Worm (Caenorhabditis elegans) whole organism, young adult: ENCODE results near the gene aakg-3.

Source experiments
- B0019.2 ChIP-seq: fragments of 200-800 bp; sonication (Bioruptor generic); conservative IDR thresholded peaks from 2 replicates; pipeline ENCODE4 v1.3.6; 2022; ENCODE audit warnings: missing genetic modification reagents, missing genetic modification characterization, missing compliant biosample characterization
- B0336.3 ChIP-seq: fragments of 200-800 bp; sonication (Bioruptor generic); IDR thresholded peaks from 2 replicates; pipeline ENCODE4 v1.3.6; 2022; ENCODE audit warnings: missing genetic modification characterization, missing compliant biosample characterization
- D2030.7 ChIP-seq: fragments of 200-800 bp; sonication (Bioruptor generic); IDR thresholded peaks from 2 replicates; pipeline ENCODE4 v1.3.6; 2022; ENCODE audit warnings: missing genetic modification reagents, missing genetic modification characterization, missing compliant biosample characterization
- F33H1.4 ChIP-seq: fragments of 200-800 bp; sonication (Bioruptor generic); IDR thresholded peaks from 2 replicates; pipeline ENCODE4 v1.3.6; 2022; ENCODE audit warnings: missing genetic modification reagents, missing genetic modification characterization, missing compliant biosample characterization
- F39B2.1 ChIP-seq: fragments of 200-800 bp; sonication (Bioruptor generic); IDR thresholded peaks from 2 replicates; pipeline ENCODE4 v1.3.6; 2022; ENCODE audit warnings: missing genetic modification reagents, missing genetic modification characterization, missing compliant biosample characterization
- F52B5.7 ChIP-seq: sonication (generic microtip); optimal IDR thresholded peaks from 2 replicates; lab custom pipeline; 2016; ENCODE audit warnings: mild to moderate bottlenecking, missing genetic modification characterization, missing compliant biosample characterization
- Y53F4B.3 ChIP-seq: fragments of 200-800 bp; sonication (Bioruptor generic); IDR thresholded peaks from 2 replicates; pipeline ENCODE4 v1.3.6; 2022; ENCODE audit warnings: missing genetic modification reagents, missing genetic modification characterization, missing compliant biosample characterization
- Y79H2A.3 ChIP-seq: fragments of 200-800 bp; sonication (Bioruptor generic); conservative IDR thresholded peaks from 2 replicates; pipeline ENCODE4 v1.3.6; 2022; ENCODE audit warnings: missing genetic modification reagents, missing genetic modification characterization, missing compliant biosample characterization
- ZK185.1 ChIP-seq: sonication (generic microtip); optimal IDR thresholded peaks from 2 replicates; lab custom pipeline; 2016; ENCODE audit warnings: mild to moderate bottlenecking, missing genetic modification characterization, missing compliant biosample characterization; ENCODE audit not compliant: poor library complexity, severe bottlenecking
- athp-1 ChIP-seq: sonication (generic microtip); optimal IDR thresholded peaks from 2 replicates; lab custom pipeline; 2017; ENCODE audit warnings: mild to moderate bottlenecking, missing genetic modification characterization, missing compliant biosample characterization
- attf-6 ChIP-seq: fragments of 200-800 bp; sonication (Bioruptor generic); IDR thresholded peaks from 2 replicates; pipeline ENCODE4 v1.3.6; 2022; ENCODE audit warnings: missing genetic modification reagents, missing genetic modification characterization, missing compliant biosample characterization
- bed-1 ChIP-seq: fragments of 200-800 bp; sonication (Bioruptor generic); IDR thresholded peaks from 2 replicates; pipeline ENCODE4 v1.3.6; 2022; ENCODE audit warnings: missing genetic modification reagents, missing genetic modification characterization, missing compliant biosample characterization
- ceh-100 ChIP-seq: fragments of 200-800 bp; sonication (Bioruptor generic); IDR thresholded peaks from 2 replicates; pipeline ENCODE4 v1.3.6; 2022; ENCODE audit warnings: missing genetic modification reagents, missing genetic modification characterization, missing compliant biosample characterization
- chd-7 ChIP-seq: sonication (generic microtip); optimal IDR thresholded peaks from 2 replicates; lab custom pipeline; 2016; ENCODE audit warnings: mild to moderate bottlenecking, missing genetic modification characterization, moderate library complexity, missing compliant biosample characterization
- die-1 ChIP-seq: sonication (generic microtip); optimal IDR thresholded peaks from 2 replicates; lab custom pipeline; 2016; ENCODE audit warnings: missing genotype, mild to moderate bottlenecking, missing genetic modification characterization, missing compliant biosample characterization
- dpl-1 ChIP-seq: fragments of 150-350 bp; optimal IDR thresholded peaks from 2 replicates; lab custom pipeline; 2014; ENCODE audit warnings: missing biosample characterization, missing genetic modification reagents, missing genetic modification characterization
- egl-18 ChIP-seq: fragments of 200-800 bp; sonication (Bioruptor generic); IDR thresholded peaks from 2 replicates; pipeline ENCODE4 v1.3.6; 2022; ENCODE audit warnings: missing genetic modification reagents, missing genetic modification characterization, missing compliant biosample characterization
- ets-4 ChIP-seq: fragments of 200-800 bp; sonication (Bioruptor generic); optimal IDR thresholded peaks from 2 replicates; lab custom pipeline; 2018; ENCODE audit warnings: mild to moderate bottlenecking, missing genetic modification characterization, missing compliant biosample characterization
- hlh-12 ChIP-seq: sonication (generic microtip); optimal IDR thresholded peaks from 2 replicates; lab custom pipeline; 2016; ENCODE audit warnings: missing genetic modification characterization, missing compliant biosample characterization
- hmg-20 ChIP-seq: fragments of 200-800 bp; sonication (Bioruptor generic); IDR thresholded peaks from 2 replicates; pipeline ENCODE4 v1.3.6; 2022; ENCODE audit warnings: missing genetic modification reagents, missing genetic modification characterization, missing compliant biosample characterization
- hrde-1 ChIP-seq: sonication (generic microtip); optimal IDR thresholded peaks from 2 replicates; lab custom pipeline; 2016; ENCODE audit warnings: missing genetic modification characterization, mild to moderate bottlenecking, missing compliant biosample characterization, moderate library complexity, missing genotype, missing genetic modification reagents, borderline replicate concordance
- let-607 ChIP-seq, 2 experiments: fragments of 200-800 bp in 1 of 2; sonication (Bioruptor generic) in 1 of 2; sonication (generic microtip) in 1 of 2; optimal IDR thresholded peaks; 2 replicates each; lab custom pipeline; 2016 to 2018; ENCODE audit warnings: mild to moderate bottlenecking in 2 of 2, missing compliant biosample characterization in 2 of 2, missing genetic modification characterization in 2 of 2, moderate library complexity in 2 of 2, missing genotype in 1 of 2
- lin-54 ChIP-seq: fragments of 200-800 bp; sonication (Bioruptor generic); optimal IDR thresholded peaks from 2 replicates; lab custom pipeline; 2018; ENCODE audit warnings: mild to moderate bottlenecking, missing genetic modification characterization, missing compliant biosample characterization
- madf-10 ChIP-seq: sonication (generic microtip); optimal IDR thresholded peaks from 2 replicates; lab custom pipeline; 2016; ENCODE audit warnings: mild to moderate bottlenecking, missing genetic modification characterization, missing compliant biosample characterization
- madf-3 ChIP-seq: fragments of 200-800 bp; sonication (Bioruptor generic); IDR thresholded peaks from 2 replicates; pipeline ENCODE4 v1.3.6; 2022; ENCODE audit warnings: missing genetic modification reagents, missing genetic modification characterization, missing compliant biosample characterization
- madf-6 ChIP-seq: fragments of 200-800 bp; sonication (Bioruptor generic); IDR thresholded peaks from 2 replicates; pipeline ENCODE4 v1.3.6; 2022; ENCODE audit warnings: missing genetic modification reagents, missing genetic modification characterization, missing compliant biosample characterization
- mel-28 ChIP-seq: sonication (generic microtip); optimal IDR thresholded peaks from 2 replicates; lab custom pipeline; 2016; ENCODE audit warnings: borderline replicate concordance, mild to moderate bottlenecking, missing genetic modification characterization, missing compliant biosample characterization
- mes-4 ChIP-seq: sonication (generic microtip); optimal IDR thresholded peaks from 2 replicates; lab custom pipeline; 2016; ENCODE audit warnings: missing genotype, missing genetic modification characterization, missing compliant biosample characterization
- nfya-1 ChIP-seq: sonication (generic microtip); optimal IDR thresholded peaks from 2 replicates; lab custom pipeline; 2017; ENCODE audit warnings: antibody characterized with exemption, missing compliant biosample characterization, missing genetic modification characterization, borderline replicate concordance; ENCODE audit not compliant: insufficient read depth
- nfya-2 ChIP-seq: fragments of 200-800 bp; sonication (Bioruptor generic); IDR thresholded peaks from 2 replicates; pipeline ENCODE4 v1.3.6; 2022; ENCODE audit warnings: missing genetic modification reagents, missing genetic modification characterization, missing compliant biosample characterization
- nhr-120 ChIP-seq: fragments of 200-800 bp; sonication (Bioruptor generic); IDR thresholded peaks from 2 replicates; pipeline ENCODE4 v1.3.6; 2022; ENCODE audit warnings: missing genetic modification characterization, missing compliant biosample characterization
- nhr-179 ChIP-seq: sonication (generic microtip); optimal IDR thresholded peaks from 2 replicates; lab custom pipeline; 2016; ENCODE audit warnings: mild to moderate bottlenecking, missing genetic modification characterization, missing compliant biosample characterization
- nhr-27 ChIP-seq: fragments of 200-800 bp; sonication (Bioruptor generic); optimal IDR thresholded peaks from 2 replicates; lab custom pipeline; 2018; ENCODE audit warnings: mild to moderate bottlenecking, missing genetic modification characterization, moderate library complexity, missing compliant biosample characterization
- nhr-80 ChIP-seq: sonication (generic microtip); optimal IDR thresholded peaks from 2 replicates; lab custom pipeline; 2016; ENCODE audit warnings: missing genetic modification characterization, missing compliant biosample characterization
- nhr-90 ChIP-seq: sonication (generic microtip); optimal IDR thresholded peaks from 2 replicates; lab custom pipeline; 2016; ENCODE audit warnings: missing genotype, mild to moderate bottlenecking, missing genetic modification characterization, missing compliant biosample characterization
- pha-4 ChIP-seq: fragments of 150-350 bp; sonication (generic microtip); optimal IDR thresholded peaks from 2 replicates; lab custom pipeline; 2014; ENCODE audit warnings: missing biosample characterization, missing genetic modification reagents, missing genetic modification characterization
- rcor-1 ChIP-seq: fragments of 200-800 bp; sonication (Bioruptor generic); IDR thresholded peaks from 2 replicates; pipeline ENCODE4 v1.3.6; 2022; ENCODE audit warnings: missing genetic modification reagents, missing genetic modification characterization, missing compliant biosample characterization
- sdz-38 ChIP-seq: sonication (generic microtip); optimal IDR thresholded peaks from 2 replicates; lab custom pipeline; 2016; ENCODE audit warnings: missing genotype, missing genetic modification characterization, missing compliant biosample characterization
- snpc-1.3 ChIP-seq: sonication (generic microtip); optimal IDR thresholded peaks from 2 replicates; lab custom pipeline; 2017; ENCODE audit warnings: missing genetic modification characterization, mild to moderate bottlenecking, missing compliant biosample characterization, antibody characterized with exemption, moderate library complexity, missing genotype, missing genetic modification reagents; ENCODE audit not compliant: insufficient read depth
- snpc-3.4 ChIP-seq: sonication (generic microtip); optimal IDR thresholded peaks from 2 replicates; lab custom pipeline; 2017; ENCODE audit warnings: missing genetic modification characterization, mild to moderate bottlenecking, missing compliant biosample characterization, antibody characterized with exemption, moderate library complexity, missing genotype, missing genetic modification reagents
- tbp1 ChIP-seq: fragments of 200-800 bp; sonication (Bioruptor generic); optimal IDR thresholded peaks from 2 replicates; lab custom pipeline; 2018; ENCODE audit warnings: mild to moderate bottlenecking, missing genetic modification characterization, missing compliant biosample characterization
- tbx-9 ChIP-seq: sonication (generic microtip); optimal IDR thresholded peaks from 2 replicates; lab custom pipeline; 2016; ENCODE audit warnings: borderline replicate concordance, missing genetic modification characterization, inconsistent platforms, missing compliant biosample characterization
- tlf-1 ChIP-seq: fragments of 200-800 bp; sonication (Bioruptor generic); optimal IDR thresholded peaks from 2 replicates; lab custom pipeline; 2018; ENCODE audit warnings: mild to moderate bottlenecking, missing genetic modification characterization, missing compliant biosample characterization
- unc-130 ChIP-seq: sonication (generic microtip); optimal IDR thresholded peaks from 2 replicates; lab custom pipeline; 2016; ENCODE audit warnings: missing genetic modification reagents, missing genetic modification characterization, missing compliant biosample characterization
- ztf-18 ChIP-seq: sonication (generic microtip); optimal IDR thresholded peaks from 2 replicates; lab custom pipeline; 2016; ENCODE audit warnings: missing genotype, mild to moderate bottlenecking, missing genetic modification characterization, missing compliant biosample characterization
- ztf-6 ChIP-seq: fragments of 200-800 bp; sonication (Bioruptor generic); IDR thresholded peaks from 2 replicates; pipeline ENCODE4 v1.3.6; 2022; ENCODE audit warnings: missing genetic modification reagents, missing genetic modification characterization, missing compliant biosample characterization

Gene aakg-3

ce11 chrX:2976148-2976547 is at the start of gene aakg-3:
Gene aakg-3, plus strand, starts transcription at chrX:2976448.
- no peak for TF ChIP-seq mel-28 (tag; lab: Kevin White, UChicago)
- no peak for TF ChIP-seq tbx-9
- TF ChIP-seq die-1 (tag; lab: Kevin White, UChicago) = no peak
- no peak for TF ChIP-seq nhr-179 (tag; lab: Kevin White, UChicago)
- no peak for TF ChIP-seq let-607 (tag; optimal IDR thresholded peaks at IDR 0.05; lab: Kevin White, UChicago)
- TF ChIP-seq bed-1 (GFP tag; lab: Robert Waterston, UW) = no peak
- no peak for TF ChIP-seq chd-7 (tag; lab: Kevin White, UChicago)
- no peak for TF ChIP-seq D2030.7 (GFP tag; lab: Robert Waterston, UW)
- no peak for TF ChIP-seq F39B2.1 (GFP tag; lab: Robert Waterston, UW)
- no peak for TF ChIP-seq athp-1 (tag; lab: Kevin White, UChicago)
- TF ChIP-seq ets-4 (GFP tag; lab: Kevin White, UChicago) = no peak
- TF ChIP-seq snpc-1.3 (tag; lab: Kevin White, UChicago) = no peak
- no peak for TF ChIP-seq Y53F4B.3
- no peak for TF ChIP-seq nhr-90 (tag; lab: Kevin White, UChicago)
- TF ChIP-seq lin-54 = no peak
- TF ChIP-seq egl-18 (GFP tag; lab: Robert Waterston, UW) = no peak
- TF ChIP-seq ztf-6 (GFP tag; lab: Robert Waterston, UW) = no peak
- TF ChIP-seq dpl-1 (GFP tag; lab: Kevin White, UChicago) = no peak
- TF ChIP-seq Y79H2A.3 = no peak

DNA sequence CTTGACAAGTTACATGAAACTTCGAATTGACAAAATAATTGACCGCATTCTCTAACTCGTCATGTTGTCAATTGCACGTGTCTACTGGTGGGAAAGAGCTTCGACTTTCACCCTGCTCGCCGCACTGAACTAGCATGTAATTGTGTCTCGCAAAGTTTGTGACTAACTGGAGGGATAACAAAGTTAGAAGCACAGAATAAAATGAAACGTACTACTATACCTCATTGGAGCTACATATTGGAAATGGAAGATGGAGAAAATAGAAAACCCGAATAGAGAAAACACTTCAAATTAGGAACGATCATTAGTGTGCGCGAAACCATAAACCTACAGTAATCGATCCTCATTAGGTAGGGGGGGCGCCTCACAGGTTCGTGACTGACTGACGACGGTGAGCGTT is 48.7 kb upstream of the aakg-3 start:
- TF ChIP-seq unc-130 (GFP tag; lab: Kevin White, UChicago) (no peak), mes-4 (no peak), dpl-1 (GFP tag; lab: Kevin White, UChicago) (no peak), F52B5.7 (no peak), nfya-2 (GFP tag; lab: Robert Waterston, UW) (no peak), B0336.3 (no peak), Y53F4B.3 (no peak), nfya-1 (tag; lab: Kevin White, UChicago) (no peak), nhr-27 (tag; lab: Kevin White, UChicago) (no peak), B0019.2 (no peak), D2030.7 (GFP tag; lab: Robert Waterston, UW) (no peak), ZK185.1 (tag; lab: Kevin White, UChicago) (no peak), madf-6 (GFP tag; lab: Robert Waterston, UW) (no peak), sdz-38 (tag; lab: Kevin White, UChicago) (no peak), tbp1 (GFP tag; lab: Kevin White, UChicago) (no peak), athp-1 (tag; lab: Kevin White, UChicago) (no peak)

DNA sequence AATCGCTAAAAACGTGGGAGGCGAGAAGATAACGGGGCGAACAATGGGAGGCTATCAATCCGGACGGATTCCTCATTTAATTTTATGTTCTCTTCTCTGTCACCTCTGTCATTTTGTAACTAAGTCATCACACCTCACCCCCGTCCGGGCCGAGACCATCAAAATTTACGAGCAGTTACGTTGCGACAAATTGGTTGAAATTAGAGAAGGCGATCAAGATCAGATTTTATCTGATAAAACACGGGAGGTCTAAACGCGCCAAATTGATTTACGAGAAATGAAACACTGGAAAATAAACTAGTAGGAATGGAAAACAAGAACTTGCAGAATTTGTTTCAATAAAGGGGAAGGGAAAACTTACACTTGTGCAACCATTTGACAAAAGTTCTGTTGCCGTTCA is 48.2 kb upstream of the aakg-3 start:
- TF ChIP-seq tlf-1 (GFP tag; lab: Kevin White, UChicago) = no peak
- TF ChIP-seq attf-6 (GFP tag; lab: Robert Waterston, UW) = no peak
- TF ChIP-seq hrde-1 = no peak
- no peak for TF ChIP-seq nhr-179 (tag; lab: Kevin White, UChicago)
- no peak for TF ChIP-seq madf-10 (tag; lab: Kevin White, UChicago)
- no peak for TF ChIP-seq rcor-1 (GFP tag; lab: Robert Waterston, UW)
- no peak for TF ChIP-seq nhr-120 (GFP tag; lab: Robert Waterston, UW)
- no peak for TF ChIP-seq Y79H2A.3
- no peak for TF ChIP-seq nhr-80
- TF ChIP-seq ceh-100 (GFP tag; lab: Robert Waterston, UW) = no peak
- no peak for TF ChIP-seq hmg-20 (GFP tag; lab: Robert Waterston, UW)
- TF ChIP-seq F33H1.4 (GFP tag; lab: Robert Waterston, UW) = no peak
- no peak for TF ChIP-seq madf-3 (GFP tag; lab: Robert Waterston, UW)
- TF ChIP-seq snpc-3.4 (tag; lab: Kevin White, UChicago) = no peak
- no peak for TF ChIP-seq pha-4 (tag; lab: Kevin White, UChicago)
- TF ChIP-seq hlh-12 (tag; lab: Kevin White, UChicago) = no peak
- TF ChIP-seq ztf-18 (tag; lab: Kevin White, UChicago) = no peak
- no peak for TF ChIP-seq F39B2.1 (GFP tag; lab: Robert Waterston, UW)
- TF ChIP-seq egl-18 (GFP tag; lab: Robert Waterston, UW) = no peak
- no peak for TF ChIP-seq mes-4
